Worm (Caenorhabditis elegans) whole organism, L4 larva: ENCODE data around the gene F28F9.2.

Source experiments
- T20F7.1 ChIP-seq: fragments of 200-800 bp; sonication (Bioruptor generic); optimal IDR thresholded peaks from 2 replicates; lab custom pipeline; 2018; ENCODE audit warnings: mild to moderate bottlenecking, missing genetic modification characterization, missing compliant biosample characterization
- T26A8.4 ChIP-seq: fragments of 200-800 bp; sonication (Bioruptor generic); IDR thresholded peaks from 2 replicates; pipeline ENCODE4 v1.3.6; 2022; ENCODE audit warnings: missing genetic modification characterization, missing compliant biosample characterization
- Y75B8A.6 ChIP-seq: fragments of 200-800 bp; sonication (Bioruptor generic); IDR thresholded peaks from 2 replicates; pipeline ENCODE4 v1.3.6; 2022; ENCODE audit warnings: missing genetic modification reagents, missing genetic modification characterization, missing compliant biosample characterization
- aha-1 ChIP-seq: fragments of 150-350 bp; peaks from one replicate; lab custom pipeline; 2014; ENCODE audit warnings: missing biosample characterization, missing genetic modification characterization
- ama-1 ChIP-seq: fragments of 150-350 bp; optimal IDR thresholded peaks from 2 replicates; lab custom pipeline; 2014; ENCODE audit warnings: inconsistent platforms, mixed read lengths
- arid-1 ChIP-seq: fragments of 200-800 bp; sonication (Bioruptor generic); conservative IDR thresholded peaks from 2 replicates; pipeline ENCODE4 v1.3.6; 2022; ENCODE audit warnings: missing genetic modification reagents, missing genetic modification characterization, missing compliant biosample characterization
- daf-16 ChIP-seq, 3 experiments: sonication (generic microtip); optimal IDR thresholded peaks; 2 replicates each; lab custom pipeline; 2016 to 2017; ENCODE audit warnings: missing genetic modification characterization in 3 of 3, missing genetic modification reagents in 3 of 3, mild to moderate bottlenecking in 2 of 3, missing compliant biosample characterization in 2 of 3, missing biosample characterization in 1 of 3, moderate library complexity in 1 of 3
- dmd-6 ChIP-seq: fragments of 200-800 bp; sonication (Bioruptor generic); IDR thresholded peaks from 2 replicates; pipeline ENCODE4 v1.3.6; 2022; ENCODE audit warnings: missing genetic modification reagents, missing genetic modification characterization, missing compliant biosample characterization
- dpl-1 ChIP-seq: fragments of 150-350 bp; optimal IDR thresholded peaks from 2 replicates; lab custom pipeline; 2014; ENCODE audit warnings: missing biosample characterization, missing genetic modification reagents, missing genetic modification characterization
- dve-1 ChIP-seq: sonication (generic microtip); optimal IDR thresholded peaks from 2 replicates; lab custom pipeline; 2017; ENCODE audit warnings: antibody characterized with exemption, mild to moderate bottlenecking, missing genetic modification characterization, missing compliant biosample characterization; ENCODE audit not compliant: insufficient read depth
- egl-27 ChIP-seq: sonication (generic microtip); optimal IDR thresholded peaks from 3 replicates; lab custom pipeline; 2017; ENCODE audit warnings: missing biosample characterization, missing genetic modification reagents, missing genetic modification characterization
- hlh-11 ChIP-seq: fragments of 200-800 bp; sonication (Bioruptor generic); optimal IDR thresholded peaks from 2 replicates; lab custom pipeline; 2018; ENCODE audit warnings: mild to moderate bottlenecking, missing genetic modification characterization, missing compliant biosample characterization
- lin-38 ChIP-seq: fragments of 200-800 bp; sonication (Bioruptor generic); IDR thresholded peaks from 2 replicates; pipeline ENCODE4 v1.3.6; 2022; ENCODE audit warnings: missing genetic modification reagents, missing genetic modification characterization, missing compliant biosample characterization
- lsy-2 ChIP-seq, 2 experiments: fragments of 150-350 bp in 1 of 2; sonication (generic microtip) in 1 of 2; optimal IDR thresholded peaks; 2 replicates each; lab custom pipeline; 2014 to 2017; ENCODE audit warnings: missing biosample characterization in 2 of 2, missing genetic modification characterization in 2 of 2
- mdt-29 ChIP-seq: fragments of 200-800 bp; sonication (Bioruptor generic); IDR thresholded peaks from 2 replicates; pipeline ENCODE4 v1.3.6; 2022; ENCODE audit warnings: missing genetic modification reagents, missing genetic modification characterization, missing compliant biosample characterization
- mes-2 ChIP-seq: sonication (generic microtip); optimal IDR thresholded peaks from 2 replicates; lab custom pipeline; 2016; ENCODE audit warnings: missing genotype, mild to moderate bottlenecking, missing genetic modification characterization, missing compliant biosample characterization; ENCODE audit not compliant: poor library complexity, severe bottlenecking
- mxl-3 ChIP-seq: fragments of 200-800 bp; sonication (Bioruptor generic); optimal IDR thresholded peaks from 2 replicates; lab custom pipeline; 2018; ENCODE audit warnings: mild to moderate bottlenecking, missing genetic modification characterization, missing compliant biosample characterization
- nhr-10 ChIP-seq: fragments of 150-350 bp; optimal IDR thresholded peaks from 2 replicates; lab custom pipeline; 2014; ENCODE audit warnings: missing biosample characterization, missing genetic modification characterization
- nhr-102 ChIP-seq: sonication (generic microtip); optimal IDR thresholded peaks from 2 replicates; lab custom pipeline; 2016; ENCODE audit warnings: mild to moderate bottlenecking, missing genetic modification characterization, moderate library complexity, missing compliant biosample characterization
- nhr-28 ChIP-seq: fragments of 150-350 bp; optimal IDR thresholded peaks from 2 replicates; lab custom pipeline; 2014; ENCODE audit warnings: missing biosample characterization, missing genetic modification characterization
- nhr-41 ChIP-seq: fragments of 200-800 bp; sonication (Bioruptor generic); IDR thresholded peaks from 2 replicates; pipeline ENCODE4 v1.3.6; 2022; ENCODE audit warnings: missing genetic modification reagents, missing genetic modification characterization, missing compliant biosample characterization
- nhr-77 ChIP-seq: fragments of 150-350 bp; optimal IDR thresholded peaks from 2 replicates; lab custom pipeline; 2014; ENCODE audit warnings: missing biosample characterization, missing genetic modification characterization
- php-3 ChIP-seq: fragments of 200-800 bp; sonication (Bioruptor generic); IDR thresholded peaks from 2 replicates; pipeline ENCODE4 v1.3.6; 2022; ENCODE audit warnings: missing genetic modification reagents, missing genetic modification characterization, missing compliant biosample characterization
- pqm-1 ChIP-seq: sonication (generic microtip); optimal IDR thresholded peaks from 2 replicates; lab custom pipeline; 2017; ENCODE audit warnings: missing biosample characterization, missing genetic modification characterization
- rbr-2 ChIP-seq: sonication (generic microtip); optimal IDR thresholded peaks from 2 replicates; lab custom pipeline; 2016; ENCODE audit warnings: missing genotype, missing genetic modification characterization, missing compliant biosample characterization
- set-16 ChIP-seq: fragments of 200-800 bp; sonication (Bioruptor generic); IDR thresholded peaks from 2 replicates; pipeline ENCODE4 v1.3.6; 2022; ENCODE audit warnings: missing genetic modification reagents, missing genetic modification characterization, missing compliant biosample characterization
- snpc-4 ChIP-seq: fragments of 150-350 bp; optimal IDR thresholded peaks from 2 replicates; lab custom pipeline; 2014; ENCODE audit warnings: missing biosample characterization, missing genetic modification characterization
- spr-3 ChIP-seq: fragments of 200-800 bp; sonication (Bioruptor generic); optimal IDR thresholded peaks from 2 replicates; lab custom pipeline; 2018; ENCODE audit warnings: mild to moderate bottlenecking, missing genetic modification characterization, missing compliant biosample characterization
- unc-130 ChIP-seq: sonication (generic microtip); optimal IDR thresholded peaks from 2 replicates; lab custom pipeline; 2016; ENCODE audit warnings: missing genetic modification reagents, missing genetic modification characterization, missing compliant biosample characterization
- unc-62 ChIP-seq, 3 experiments: fragments of 150-350 bp in 1 of 3; sonication (generic microtip); optimal IDR thresholded peaks in 2 of 3; peaks in 1 of 3; 1 replicate in 1 of 3; 2 replicates in 2 of 3; lab custom pipeline; 2014 to 2017; ENCODE audit warnings: missing biosample characterization in 3 of 3, missing genetic modification characterization in 3 of 3, missing genetic modification reagents in 3 of 3, missing genotype in 1 of 3
- zip-11 ChIP-seq: fragments of 200-800 bp; sonication (Bioruptor generic); IDR thresholded peaks from 2 replicates; pipeline ENCODE4 v1.3.6; 2022; ENCODE audit warnings: missing genetic modification characterization, missing compliant biosample characterization
- zip-2 ChIP-seq: fragments of 150-350 bp; optimal IDR thresholded peaks from 2 replicates; lab custom pipeline; 2014; ENCODE audit warnings: missing biosample characterization, missing genetic modification characterization

The F28F9.2 gene

ce11 chrIV:3814553-3815258 is 24.8 kb upstream of the F28F9.2 start (continued):
- TF ChIP-seq zip-2 (tag; lab: Kevin White, UChicago): no peak

ce11 chrIV:3815259-3815644 is 24.3 kb upstream of the F28F9.2 start:
- TF ChIP-seq Y75B8A.6 (GFP tag; lab: Robert Waterston, UW) (no peak), T26A8.4 (GFP tag; lab: Robert Waterston, UW) (no peak), unc-130 (GFP tag; lab: Kevin White, UChicago) (peak; percentile 9), set-16 (GFP tag; lab: Robert Waterston, UW) (0 out of 2 replicates have a peak, but pooled peaks have one; percentile 0), mdt-29 (GFP tag; lab: Robert Waterston, UW) (no peak), egl-27 (no peak), unc-62 (GFP tag; optimal IDR thresholded peaks at IDR 0.05 in 1 of 2; lab: Kevin White, UChicago) (peak in 1 of 2 experiments; percentile 39), unc-62 (tag; optimal IDR thresholded peaks at IDR 0.05; lab: Kevin White, UChicago) (no peak), lin-38 (GFP tag; lab: Robert Waterston, UW) (peak; percentile 81), arid-1 (no peak), T20F7.1 (GFP tag; lab: Kevin White, UChicago) (no peak)

- TF ChIP-seq dmd-6 (GFP tag; lab: Robert Waterston, UW): 0 out of 2 replicates have a peak, but pooled peaks have one; percentile 14
- peak; percentile 8 for TF ChIP-seq aha-1
- no peak for TF ChIP-seq lsy-2 (tag; optimal IDR thresholded peaks at IDR 0.05; lab: Kevin White, UChicago)
- TF ChIP-seq unc-62 (GFP tag; optimal IDR thresholded peaks at IDR 0.05 in 1 of 2; lab: Kevin White, UChicago): peak in 1 of 2 experiments; percentile 86
- TF ChIP-seq unc-62 (tag; optimal IDR thresholded peaks at IDR 0.05; lab: Kevin White, UChicago): no peak
- TF ChIP-seq nhr-28 (tag; lab: Kevin White, UChicago): peak; percentile 5
- TF ChIP-seq mxl-3: no peak
These were observed 22.3 kb upstream of the F28F9.2 start for ce11 chrIV:3817253-3817652.

- TF ChIP-seq daf-16 (GFP tag; optimal IDR thresholded peaks at IDR 0.05; lab: Kevin White, UChicago): no peak
- peak; percentile 43 for TF ChIP-seq daf-16 (tag; optimal IDR thresholded peaks at IDR 0.05; lab: Kevin White, UChicago)
- TF ChIP-seq nhr-77 (tag; lab: Kevin White, UChicago): peak; percentile 7
- peak; percentile 61 for TF ChIP-seq nhr-28 (tag; lab: Kevin White, UChicago)
- peak; percentile 92 for TF ChIP-seq pqm-1 (tag; lab: Kevin White, UChicago)
- TF ChIP-seq snpc-4 (tag; lab: Kevin White, UChicago): no peak
- TF ChIP-seq dmd-6 (GFP tag; lab: Robert Waterston, UW): peak; percentile 70
- TF ChIP-seq zip-11 (GFP tag; lab: Robert Waterston, UW): no peak
- no peak for TF ChIP-seq nhr-102
- TF ChIP-seq unc-62 (GFP tag; optimal IDR thresholded peaks at IDR 0.05 in 1 of 2; lab: Kevin White, UChicago): peak in 1 of 2 experiments; percentile 17
- no peak for TF ChIP-seq unc-62 (tag; optimal IDR thresholded peaks at IDR 0.05; lab: Kevin White, UChicago)
- TF ChIP-seq nhr-41 (GFP tag; lab: Robert Waterston, UW): no peak
- no peak for TF ChIP-seq dpl-1 (GFP tag; lab: Kevin White, UChicago)
- peak; percentile 23 for TF ChIP-seq aha-1
- no peak for TF ChIP-seq rbr-2 (tag; lab: Kevin White, UChicago)
- peak; percentile 39 for TF ChIP-seq hlh-11 (tag; lab: Kevin White, UChicago)
- no peak for TF ChIP-seq ama-1 (lab: Kevin White, UChicago)
- no peak for TF ChIP-seq spr-3 (GFP tag; lab: Kevin White, UChicago)
- TF ChIP-seq php-3 (GFP tag; lab: Robert Waterston, UW): 0 out of 2 replicates have a peak, but pooled peaks have one; percentile 19
- TF ChIP-seq nhr-10 (tag; lab: Kevin White, UChicago): no peak
- TF ChIP-seq dve-1 (tag; lab: Kevin White, UChicago): peak; percentile 25
- no peak for TF ChIP-seq mes-2 (tag; lab: Kevin White, UChicago)
These were observed 20.2 kb upstream of the F28F9.2 start, which contains the start of gene bris-1 for ce11 chrIV:3819278-3819777. Gene bris-1 (minus strand): TSS chrIV:3819328.
